Worm (Caenorhabditis elegans): Measurements from ENCODE around the gene F43G6.4.

F43G6.4 gene

ce11 chrII:11819824-11820223 is 29.3 kb downstream of the F43G6.4 start, which contains the start of gene Y6D1A.2:
Gene Y6D1A.2 (minus strand): TSS chrII:11819924.
- no peak for TF ChIP-seq nhr-77 (tag; optimal IDR thresholded peaks at IDR 0.05)
- TF ChIP-seq php-3 (GFP tag; IDR thresholded peaks at IDR 0.05), result no peak
- TF ChIP-seq hif-1 (tag; optimal IDR thresholded peaks at IDR 0.05), result no peak
- no peak for TF ChIP-seq R02D3.7 (tag; optimal IDR thresholded peaks at IDR 0.05)
- TF ChIP-seq F10B5.3 (tag; optimal IDR thresholded peaks at IDR 0.05), result no peak
- TF ChIP-seq nhr-10 (tag; optimal IDR thresholded peaks at IDR 0.05), result no peak
- no peak for TF ChIP-seq F26F4.8 (GFP tag; conservative IDR thresholded peaks at IDR 0.05)
- TF ChIP-seq nhr-48 (tag; optimal IDR thresholded peaks at IDR 0.05), result no peak
- TF ChIP-seq nhr-28 (tag; optimal IDR thresholded peaks at IDR 0.05), result no peak
- TF ChIP-seq jun-1 (tag; optimal IDR thresholded peaks at IDR 0.05), result no peak
- no peak for TF ChIP-seq spr-1 (tag; optimal IDR thresholded peaks at IDR 0.05)
- TF ChIP-seq nhr-42 (GFP tag; IDR thresholded peaks at IDR 0.05), result no peak
- TF ChIP-seq madf-5 (GFP tag; IDR thresholded peaks at IDR 0.05), result no peak
- no peak for TF ChIP-seq dmd-6 (GFP tag; IDR thresholded peaks at IDR 0.05)
- no peak for TF ChIP-seq lin-29 (GFP tag; IDR thresholded peaks at IDR 0.05)
- TF ChIP-seq mes-2 (tag; optimal IDR thresholded peaks at IDR 0.05; ENCODE audit: poor library complexity, severe bottlenecking), result no peak
- TF ChIP-seq ZK337.2 (GFP tag; IDR thresholded peaks at IDR 0.05), result no peak
- no peak for TF ChIP-seq nhr-111 (GFP tag; optimal IDR thresholded peaks at IDR 0.05)
- TF ChIP-seq egl-27 (tag; optimal IDR thresholded peaks at IDR 0.05), result no peak

DNA sequence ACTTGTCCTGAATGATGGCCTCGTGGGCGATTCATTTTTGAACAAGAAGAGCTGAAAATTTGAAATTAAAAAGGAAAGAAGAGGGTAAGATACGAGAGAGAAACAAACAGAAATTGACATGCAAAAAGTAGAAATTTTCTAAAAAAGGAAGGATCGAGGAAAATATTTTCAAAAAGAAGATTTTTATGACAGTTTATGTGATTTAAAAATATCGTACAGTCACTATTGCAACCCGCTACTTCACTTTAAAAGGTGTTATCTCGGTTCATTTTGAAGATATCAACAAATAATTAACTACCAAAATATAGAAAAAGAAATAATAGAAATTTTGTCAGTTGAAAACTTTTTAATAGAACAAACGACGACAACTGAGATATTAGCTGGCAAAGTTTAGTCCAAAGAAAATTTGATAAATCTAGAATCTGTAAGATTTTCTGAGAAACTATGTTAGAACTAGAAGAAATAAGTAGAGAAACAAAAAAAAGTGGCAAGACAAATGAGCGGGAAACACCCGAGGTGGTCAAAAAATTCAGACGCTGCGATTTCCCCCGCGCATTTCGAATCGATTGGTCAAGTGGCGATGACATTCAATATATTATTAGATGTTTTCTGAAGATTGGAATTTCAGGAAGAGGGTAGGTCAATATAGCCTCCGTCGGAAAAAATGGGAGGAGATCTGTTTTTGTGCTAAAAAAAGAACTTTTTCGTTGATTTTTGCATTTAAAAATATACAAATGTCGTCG is 33.2 kb downstream of the F43G6.4 start, which contains the start of gene Y6D1A.1:
Y6D1A.1 (minus strand) TSS at position 51 of the 743 bp plus-strand sequence.
- TF ChIP-seq lin-15B (tag; optimal IDR thresholded peaks at IDR 0.05) (no peak), unc-62 (GFP tag; optimal IDR thresholded peaks at IDR 0.05 in 1 of 2) (peak in 1 of 2 experiments; percentile 55), unc-62 (tag; optimal IDR thresholded peaks at IDR 0.05) (no peak), egl-27 (tag; optimal IDR thresholded peaks at IDR 0.05) (no peak), T20F7.1 (GFP tag; optimal IDR thresholded peaks at IDR 0.05) (no peak)

ce11 chrII:11829920-11830319 is 39.4 kb downstream of the F43G6.4 start, which contains the start of gene pes-5:
Gene pes-5 (minus strand): TSS chrII:11830020.
- TF ChIP-seq unc-39 (tag; optimal IDR thresholded peaks at IDR 0.05) (no peak), nhr-48 (tag; optimal IDR thresholded peaks at IDR 0.05) (no peak), mxl-3 (GFP tag; optimal IDR thresholded peaks at IDR 0.05) (no peak), hif-1 (tag; optimal IDR thresholded peaks at IDR 0.05) (no peak), egl-27 (tag; optimal IDR thresholded peaks at IDR 0.05) (no peak), duxl-1 (tag; optimal IDR thresholded peaks at IDR 0.05; ENCODE audit: poor library complexity) (no peak), snpc-4 (tag; optimal IDR thresholded peaks at IDR 0.05) (no peak), skn-1 (tag; optimal IDR thresholded peaks at IDR 0.05) (no peak), lin-29 (GFP tag; IDR thresholded peaks at IDR 0.05) (no peak), php-3 (GFP tag; IDR thresholded peaks at IDR 0.05) (no peak), nhr-41 (GFP tag; IDR thresholded peaks at IDR 0.05) (no peak), zfp-2 (tag; optimal IDR thresholded peaks at IDR 0.05) (no peak), nhr-6 (tag; optimal IDR thresholded peaks at IDR 0.05) (no peak)

- TF ChIP-seq spr-1 (tag; optimal IDR thresholded peaks at IDR 0.05) (no peak), dpl-1 (GFP tag; optimal IDR thresholded peaks at IDR 0.05) (peak; percentile 25), mxl-2 (GFP tag; conservative IDR thresholded peaks at IDR 0.05) (no peak), nhr-111 (GFP tag; optimal IDR thresholded peaks at IDR 0.05) (no peak), fos-1 (tag; optimal IDR thresholded peaks at IDR 0.05) (no peak), nhr-28 (tag; optimal IDR thresholded peaks at IDR 0.05) (peak; percentile 46), mes-2 (tag; optimal IDR thresholded peaks at IDR 0.05; ENCODE audit: poor library complexity, severe bottlenecking) (peak; percentile 63), ztf-7 (tag; optimal IDR thresholded peaks at IDR 0.05) (no peak), daf-12 (tag; optimal IDR thresholded peaks at IDR 0.05) (no peak), mdl-1 (tag; optimal IDR thresholded peaks at IDR 0.05) (peak in 1 of 2 experiments; percentile 60), hlh-11 (tag; optimal IDR thresholded peaks at IDR 0.05) (peak; percentile 18), lsy-2 (tag; optimal IDR thresholded peaks at IDR 0.05) (peak in 1 of 2 experiments; percentile 60), pqm-1 (tag; optimal IDR thresholded peaks at IDR 0.05) (peak; percentile 32), mxl-3 (GFP tag; optimal IDR thresholded peaks at IDR 0.05) (peak; percentile 82), nhr-6 (tag; optimal IDR thresholded peaks at IDR 0.05) (peak; percentile 35), hlh-30 (tag; optimal IDR thresholded peaks at IDR 0.05; ENCODE audit: insufficient read depth) (peak; percentile 91), Y5F2A.4 (GFP tag; optimal IDR thresholded peaks at IDR 0.05) (no peak), F44E2.7 (GFP tag; IDR thresholded peaks at IDR 0.05) (no peak), nhr-76 (tag; optimal IDR thresholded peaks at IDR 0.05) (no peak)
These were observed 40.0 kb downstream of the F43G6.4 start for ce11 chrII:11830601-11831000.
